Worm (Caenorhabditis elegans): Measurements from ENCODE around the gene obr-2.

ce11 chrV:15058423-15058822 lies 44.4 kb upstream of the obr-2 start:
- TF ChIP-seq mxl-1 (tag; optimal IDR thresholded peaks at IDR 0.05) (no peak), fkh-3 (tag; optimal IDR thresholded peaks at IDR 0.05) (no peak), Y56A3A.18 (GFP tag; IDR thresholded peaks at IDR 0.05) (no peak), let-607 (tag; optimal IDR thresholded peaks at IDR 0.05) (no peak), F57C9.4 (tag; optimal IDR thresholded peaks at IDR 0.05) (no peak), K11D2.4 (GFP tag; IDR thresholded peaks at IDR 0.05) (no peak), lir-1 (GFP tag; conservative IDR thresholded peaks at IDR 0.05) (no peak)
